Worm (Caenorhabditis elegans): Measurements from ENCODE around the gene ttr-27.

Gene ttr-27

ce11 chrV:12871753-12872152, 32.1 kb downstream of the ttr-27 start, which contains the start of gene bus-19:
bus-19 (plus strand) TSS chrV:12872053.
- TF ChIP-seq hmg-11 (tag; optimal IDR thresholded peaks at IDR 0.05) (no peak), pha-4 (tag; optimal IDR thresholded peaks at IDR 0.05) (peak; percentile 41), elt-2 (tag; optimal IDR thresholded peaks at IDR 0.05) (no peak), aly-2 (tag; optimal IDR thresholded peaks at IDR 0.05) (no peak)

DNA sequence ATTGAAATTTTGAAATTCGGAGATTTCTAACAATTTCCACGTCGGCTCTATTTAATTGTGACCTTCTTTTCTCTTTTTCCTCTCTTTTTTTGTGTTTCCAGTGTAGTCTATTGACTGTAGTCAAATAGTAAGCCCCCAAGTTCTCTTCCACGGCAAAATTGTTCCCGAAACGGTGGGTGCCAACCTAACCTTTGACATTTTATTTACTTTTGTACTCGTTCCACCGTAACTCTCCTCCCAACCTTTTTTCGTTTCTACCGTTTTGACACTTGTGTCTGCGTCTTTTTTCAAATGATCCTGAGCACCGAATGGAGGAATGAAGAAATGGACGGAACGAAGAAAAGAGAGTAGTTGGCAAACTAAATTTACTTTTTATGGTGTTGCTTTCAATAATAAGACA, 33.2 kb downstream of the ttr-27 start:
- TF ChIP-seq elt-3 (tag; optimal IDR thresholded peaks at IDR 0.05) (no peak), pha-4 (tag; optimal IDR thresholded peaks at IDR 0.05) (peak; percentile 85), skn-1 (tag; optimal IDR thresholded peaks at IDR 0.05) (no peak), mdl-1 (tag; optimal IDR thresholded peaks at IDR 0.05) (no peak), nhr-77 (tag; optimal IDR thresholded peaks at IDR 0.05) (no peak)

ce11 chrV:12869948-12870347, 34.0 kb downstream of the ttr-27 start, which contains the start of gene T07F10.3:
T07F10.3 (minus strand) TSS chrV:12870045.
- TF ChIP-seq fkh-10 (GFP tag; optimal IDR thresholded peaks at IDR 0.05), result no peak
- TF ChIP-seq pha-4 (tag; optimal IDR thresholded peaks at IDR 0.05), result peak; percentile 94
- no peak for TF ChIP-seq ZK546.5 (tag; optimal IDR thresholded peaks at IDR 0.05)
- no peak for TF ChIP-seq nhr-67 (tag; optimal IDR thresholded peaks at IDR 0.05)
- peak; percentile 85 for TF ChIP-seq nfya-1 (tag; optimal IDR thresholded peaks at IDR 0.05; ENCODE audit: insufficient read depth)
- TF ChIP-seq mdl-1 (tag; optimal IDR thresholded peaks at IDR 0.05), result no peak
- peak; percentile 89 for TF ChIP-seq lsy-12 (tag; optimal IDR thresholded peaks at IDR 0.05)
- no peak for TF ChIP-seq daf-12 (tag; optimal IDR thresholded peaks at IDR 0.05)
- TF ChIP-seq ztf-11 (tag; optimal IDR thresholded peaks at IDR 0.05), result no peak
- no peak for TF ChIP-seq nhr-11 (tag; optimal IDR thresholded peaks at IDR 0.05)
- no peak for TF ChIP-seq ceh-16 (tag; optimal IDR thresholded peaks at IDR 0.05)
- TF ChIP-seq elt-3 (tag; optimal IDR thresholded peaks at IDR 0.05), result no peak
- no peak for TF ChIP-seq eor-1 (tag; optimal IDR thresholded peaks at IDR 0.05)
- peak; percentile 57 for TF ChIP-seq elt-2 (tag; optimal IDR thresholded peaks at IDR 0.05)
- TF ChIP-seq R02D3.7 (tag; optimal IDR thresholded peaks at IDR 0.05), result peak; percentile 74
- peak; percentile 57 for TF ChIP-seq pqm-1 (tag; optimal IDR thresholded peaks at IDR 0.05)
- TF ChIP-seq nhr-23 (tag; optimal IDR thresholded peaks at IDR 0.05), result peak; percentile 94
- no peak for TF ChIP-seq nhr-76 (tag; optimal IDR thresholded peaks at IDR 0.05)
- TF ChIP-seq unc-62 (GFP tag; optimal IDR thresholded peaks at IDR 0.05), result no peak
- TF ChIP-seq fos-1 (tag; optimal IDR thresholded peaks at IDR 0.05), result no peak
- TF ChIP-seq egl-5 (tag; optimal IDR thresholded peaks at IDR 0.05), result no peak
- no peak for TF ChIP-seq snpc-4 (tag; optimal IDR thresholded peaks at IDR 0.05)
- peak; percentile 97 for TF ChIP-seq nhr-43 (tag; optimal IDR thresholded peaks at IDR 0.05; ENCODE audit: poor library complexity, severe bottlenecking)
- no peak for TF ChIP-seq skn-1 (tag; optimal IDR thresholded peaks at IDR 0.05)
- TF ChIP-seq mml-1 (tag; optimal IDR thresholded peaks at IDR 0.05), result no peak
- TF ChIP-seq elt-1 (tag; optimal IDR thresholded peaks at IDR 0.05), result no peak
- TF ChIP-seq lin-39 (tag; optimal IDR thresholded peaks at IDR 0.05), result peak; percentile 18
- no peak for TF ChIP-seq nhr-28 (tag; optimal IDR thresholded peaks at IDR 0.05)
- peak; percentile 22 for TF ChIP-seq jun-1 (tag; optimal IDR thresholded peaks at IDR 0.05)
- no peak for TF ChIP-seq fkh-2 (tag; optimal IDR thresholded peaks at IDR 0.05)
- TF ChIP-seq aly-2 (tag; optimal IDR thresholded peaks at IDR 0.05), result no peak
- TF ChIP-seq ama-1 (optimal IDR thresholded peaks at IDR 0.05), result no peak
- peak; percentile 60 for TF ChIP-seq ceh-82 (tag; optimal IDR thresholded peaks at IDR 0.05)
- no peak for TF ChIP-seq egl-27 (tag; optimal IDR thresholded peaks at IDR 0.05)
- TF ChIP-seq ceh-28 (tag; optimal IDR thresholded peaks at IDR 0.05), result peak; percentile 31
- peak; percentile 66 for TF ChIP-seq hmg-11 (tag; optimal IDR thresholded peaks at IDR 0.05)
- TF ChIP-seq unc-39 (tag; optimal IDR thresholded peaks at IDR 0.05), result no peak
- TF ChIP-seq ceh-9 (tag; optimal IDR thresholded peaks at IDR 0.05), result no peak
- TF ChIP-seq tbx-2 (tag; optimal IDR thresholded peaks at IDR 0.05), result peak; percentile 43
- TF ChIP-seq nhr-12 (tag; optimal IDR thresholded peaks at IDR 0.05), result no peak
- TF ChIP-seq lin-15B (tag; optimal IDR thresholded peaks at IDR 0.05), result peak; percentile 84
- TF ChIP-seq nhr-77 (tag; optimal IDR thresholded peaks at IDR 0.05), result no peak
- TF ChIP-seq nhr-25 (tag; optimal IDR thresholded peaks at IDR 0.05), result peak; percentile 74
- no peak for TF ChIP-seq zag-1 (tag; optimal IDR thresholded peaks at IDR 0.05)
- TF ChIP-seq ztf-4 (tag; optimal IDR thresholded peaks at IDR 0.05), result no peak
- no peak for TF ChIP-seq nhr-237 (tag; optimal IDR thresholded peaks at IDR 0.05)
- TF ChIP-seq sea-2 (GFP tag; optimal IDR thresholded peaks at IDR 0.05), result no peak

All from whole organism, L3 larva.